Worm (Caenorhabditis elegans): Measurements from ENCODE around the gene irld-25.
"Not testable (repeated sequence)": the region's sequence is repeated elsewhere in the genome, so short reads cannot be mapped to it uniquely, and the experiment has no call there.

ce11 chrV:15207681-15208080 lies 13.7 kb upstream of the irld-25 start, which contains the start of gene C41G6.12:
- not testable (repeated sequence) for TF ChIP-seq ceh-22 (tag; optimal IDR thresholded peaks at IDR 0.05); fax-1 (tag; optimal IDR thresholded peaks at IDR 0.05); hlh-6 (tag; optimal IDR thresholded peaks at IDR 0.05); ceh-9 (tag; optimal IDR thresholded peaks at IDR 0.05); elt-2 (tag; optimal IDR thresholded peaks at IDR 0.05); ama-1 (optimal IDR thresholded peaks at IDR 0.05); rnt-1 (tag; optimal IDR thresholded peaks at IDR 0.05); dmd-4 (tag; optimal IDR thresholded peaks at IDR 0.05; ENCODE audit: borderline replicate concordance); eyg-1 (tag; optimal IDR thresholded peaks at IDR 0.05); pha-4 (tag; optimal IDR thresholded peaks at IDR 0.05); tbx-7 (tag; optimal IDR thresholded peaks at IDR 0.05); nfya-1 (tag; optimal IDR thresholded peaks at IDR 0.05)
